Worm (Caenorhabditis elegans) whole organism, young adult: Measurements from ENCODE around the gene npr-18.

Source experiments
- F10E7.11 ChIP-seq: sonication (generic microtip); optimal IDR thresholded peaks from 2 replicates; lab custom pipeline; 2017; ENCODE audit warnings: mild to moderate bottlenecking, missing genetic modification characterization, moderate library complexity, missing compliant biosample characterization
- F55B11.4 ChIP-seq: sonication (generic microtip); optimal IDR thresholded peaks from 2 replicates; lab custom pipeline; 2016; ENCODE audit warnings: missing compliant biosample characterization, missing genetic modification characterization, borderline replicate concordance; ENCODE audit not compliant: insufficient read depth
- Y95B8A.8 ChIP-seq: fragments of 200-800 bp; sonication (Bioruptor generic); IDR thresholded peaks from 2 replicates; pipeline ENCODE4 v1.3.6; 2022; ENCODE audit warnings: missing genetic modification reagents, missing genetic modification characterization, missing compliant biosample characterization
- athp-1 ChIP-seq: sonication (generic microtip); optimal IDR thresholded peaks from 2 replicates; lab custom pipeline; 2017; ENCODE audit warnings: mild to moderate bottlenecking, missing genetic modification characterization, missing compliant biosample characterization
- dpff-1 ChIP-seq: sonication (generic microtip); optimal IDR thresholded peaks from 2 replicates; lab custom pipeline; 2017; ENCODE audit warnings: mild to moderate bottlenecking, missing genetic modification characterization, missing compliant biosample characterization
- let-607 ChIP-seq, 2 experiments: fragments of 200-800 bp in 1 of 2; sonication (Bioruptor generic) in 1 of 2; sonication (generic microtip) in 1 of 2; optimal IDR thresholded peaks; 2 replicates each; lab custom pipeline; 2016 to 2018; ENCODE audit warnings: mild to moderate bottlenecking in 2 of 2, missing compliant biosample characterization in 2 of 2, missing genetic modification characterization in 2 of 2, moderate library complexity in 2 of 2, missing genotype in 1 of 2
- sea-2 ChIP-seq: fragments of 200-800 bp; sonication (Bioruptor generic); IDR thresholded peaks from 2 replicates; pipeline ENCODE4 v1.3.6; 2022; ENCODE audit warnings: missing genetic modification characterization, missing compliant biosample characterization
- tbx-9 ChIP-seq: sonication (generic microtip); optimal IDR thresholded peaks from 2 replicates; lab custom pipeline; 2016; ENCODE audit warnings: borderline replicate concordance, missing genetic modification characterization, inconsistent platforms, missing compliant biosample characterization
- unc-62 ChIP-seq: fragments of 150-350 bp; optimal IDR thresholded peaks from 2 replicates; lab custom pipeline; 2014; ENCODE audit warnings: missing biosample characterization, missing genetic modification reagents, missing genetic modification characterization
- ztf-26 ChIP-seq: sonication (generic microtip); optimal IDR thresholded peaks from 2 replicates; lab custom pipeline; 2017; ENCODE audit warnings: missing genetic modification characterization, missing compliant biosample characterization

DNA sequence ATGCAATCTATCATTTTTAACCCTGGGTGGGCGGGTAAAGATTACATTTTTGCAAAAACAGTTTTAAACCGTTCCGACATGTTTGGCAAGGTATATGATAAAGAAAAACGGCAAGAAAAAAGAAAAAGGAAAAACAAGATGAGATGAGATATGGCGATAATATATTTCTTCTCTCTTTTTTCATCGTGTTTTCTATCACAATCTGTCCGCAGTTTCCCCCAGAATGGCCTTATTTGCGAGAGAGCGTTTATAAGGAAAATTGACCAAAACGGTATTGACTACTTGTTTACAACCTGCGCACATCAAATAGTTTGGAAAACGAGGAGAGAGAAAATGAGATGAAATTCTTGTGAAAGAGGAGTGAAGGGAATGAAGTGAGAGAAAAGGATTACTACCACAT lies 23.2 kb upstream of the npr-18 start:
- peak; percentile 13 for TF ChIP-seq ztf-26 (tag; lab: Kevin White, UChicago)
- no peak for TF ChIP-seq sea-2 (GFP tag; lab: Robert Waterston, UW)
- TF ChIP-seq Y95B8A.8 (GFP tag; lab: Robert Waterston, UW) = no peak
- no peak for TF ChIP-seq dpff-1 (tag; lab: Kevin White, UChicago)
- TF ChIP-seq unc-62 = no peak
- no peak for TF ChIP-seq F10E7.11 (tag; lab: Kevin White, UChicago)
- no peak for TF ChIP-seq athp-1 (tag; lab: Kevin White, UChicago)
- no peak for TF ChIP-seq F55B11.4 (tag; lab: Kevin White, UChicago)
- TF ChIP-seq tbx-9 (tag; lab: Kevin White, UChicago) = no peak
- no peak for TF ChIP-seq let-607 (tag; optimal IDR thresholded peaks at IDR 0.05; lab: Kevin White, UChicago)
